Worm (Caenorhabditis elegans): ENCODE measurements around the gene dur-1.

DNA sequence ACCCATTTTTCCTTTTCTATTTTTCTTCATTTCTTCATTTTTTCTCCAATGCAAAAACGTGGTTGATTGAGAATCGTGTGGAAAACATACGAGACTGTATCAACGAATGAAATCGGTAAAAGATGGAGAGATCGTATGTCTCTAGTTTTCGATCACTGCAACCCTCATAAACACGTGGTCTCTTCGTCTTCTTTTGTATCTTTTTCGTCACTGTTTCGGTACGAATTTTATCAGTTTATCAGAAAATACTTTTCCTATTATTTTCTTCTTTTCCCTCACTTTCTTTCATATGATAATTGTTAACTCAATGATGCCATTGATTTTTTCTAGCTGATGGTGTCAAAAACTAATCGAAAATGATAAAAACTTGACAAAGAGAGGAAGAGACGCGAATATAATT lies 52.4 kb downstream of the dur-1 start:
- TF ChIP-seq ref-1 (GFP tag; conservative IDR thresholded peaks at IDR 0.05) = no peak
- no peak for TF ChIP-seq klf-2 (GFP tag; conservative IDR thresholded peaks at IDR 0.05)
- TF ChIP-seq tab-1 (GFP tag; IDR thresholded peaks at IDR 0.05) = no peak
- no peak for TF ChIP-seq flt-1 (GFP tag; IDR thresholded peaks at IDR 0.05)
- TF ChIP-seq cog-1 (tag; optimal IDR thresholded peaks at IDR 0.05) = no peak
- no peak for TF ChIP-seq ztf-23 (GFP tag; IDR thresholded peaks at IDR 0.05)

Measured in whole organism, midembryonic.